Fruit fly (Drosophila melanogaster) whole organism, prepupa: ENCODE data around the gene Sfp78E.

Experiments
- Blimp-1 ChIP-seq: fragments of 200-800 bp; sonication (Bioruptor generic); optimal IDR thresholded peaks from 3 replicates; lab custom pipeline; 2017; ENCODE audit warnings: missing biosample characterization, missing genetic modification characterization, mild to moderate bottlenecking, moderate library complexity, missing genetic modification reagents
- CG10669 ChIP-seq: fragments of 200-800 bp; sonication (Bioruptor generic); optimal IDR thresholded peaks from 3 replicates; lab custom pipeline; 2018; ENCODE audit warnings: missing biosample characterization, mild to moderate bottlenecking, missing genetic modification characterization, moderate library complexity
- CG11294 ChIP-seq: fragments of 200-800 bp; sonication (Bioruptor generic); IDR thresholded peaks from 2 replicates; pipeline ENCODE4 v1.3.6; 2022; ENCODE audit warnings: missing biosample characterization, missing genetic modification characterization
- CG1621 ChIP-seq: fragments of 200-800 bp; sonication (Bioruptor generic); optimal IDR thresholded peaks from 3 replicates; lab custom pipeline; 2018; ENCODE audit warnings: missing biosample characterization, mild to moderate bottlenecking, missing genetic modification characterization
- CG16779 ChIP-seq: fragments of 200-800 bp; sonication (Bioruptor generic); optimal IDR thresholded peaks from 3 replicates; lab custom pipeline; 2017; ENCODE audit warnings: missing biosample characterization, mild to moderate bottlenecking, missing genetic modification characterization
- CG3032 ChIP-seq: fragments of 200-800 bp; optimal IDR thresholded peaks from 2 replicates; lab custom pipeline; 2019; ENCODE audit warnings: missing biosample characterization, mild to moderate bottlenecking, missing genetic modification characterization, moderate library complexity
- CG31627 ChIP-seq: fragments of 200-800 bp; sonication (Bioruptor generic); optimal IDR thresholded peaks from 3 replicates; lab custom pipeline; 2016; ENCODE audit warnings: missing biosample characterization, missing genetic modification characterization
- CG32006 ChIP-seq: fragments of 200-800 bp; sonication (Bioruptor generic); optimal IDR thresholded peaks from 3 replicates; lab custom pipeline; 2017; ENCODE audit warnings: missing biosample characterization, mild to moderate bottlenecking, missing genetic modification characterization
- CG34406 ChIP-seq: fragments of 200-800 bp; sonication (Bioruptor generic); optimal IDR thresholded peaks from 3 replicates; lab custom pipeline; 2016; ENCODE audit warnings: missing biosample characterization, missing genetic modification characterization
- CG3919 ChIP-seq: fragments of 200-800 bp; sonication (Bioruptor generic); optimal IDR thresholded peaks from 3 replicates; lab custom pipeline; 2016; ENCODE audit warnings: missing biosample characterization, missing genetic modification characterization
- CG6163 ChIP-seq: fragments of 200-800 bp; sonication (Bioruptor generic); IDR thresholded peaks from 3 replicates; pipeline ENCODE4 v1.3.6; 2022; ENCODE audit warnings: missing biosample characterization, missing genetic modification characterization
- CG6276 ChIP-seq: fragments of 200-800 bp; sonication (Bioruptor generic); optimal IDR thresholded peaks from 2 replicates; lab custom pipeline; 2017; ENCODE audit warnings: missing biosample characterization, mild to moderate bottlenecking, missing genetic modification characterization
- CG6792 ChIP-seq: fragments of 200-800 bp; sonication (Bioruptor generic); optimal IDR thresholded peaks from 3 replicates; lab custom pipeline; 2016; ENCODE audit warnings: missing biosample characterization, missing genetic modification characterization
- CG6854 ChIP-seq: fragments of 200-800 bp; sonication (Bioruptor generic); optimal IDR thresholded peaks from 2 replicates; lab custom pipeline; 2017; ENCODE audit warnings: missing biosample characterization, mild to moderate bottlenecking, missing genetic modification characterization
- CG8319 ChIP-seq: fragments of 200-800 bp; sonication (Bioruptor generic); optimal IDR thresholded peaks from 3 replicates; lab custom pipeline; 2016; ENCODE audit warnings: missing biosample characterization, missing genetic modification characterization
- CG8632 ChIP-seq: fragments of 200-800 bp; sonication (Bioruptor generic); optimal IDR thresholded peaks from 3 replicates; lab custom pipeline; 2016; ENCODE audit warnings: missing biosample characterization, missing genetic modification characterization
- CG9139 ChIP-seq: fragments of 200-800 bp; sonication (Bioruptor generic); optimal IDR thresholded peaks from 3 replicates; lab custom pipeline; 2017; ENCODE audit warnings: missing biosample characterization, mild to moderate bottlenecking, missing genetic modification characterization
- Eip75B ChIP-seq: fragments of 200-800 bp; sonication (Bioruptor generic); optimal IDR thresholded peaks from 3 replicates; lab custom pipeline; 2016; ENCODE audit warnings: missing biosample characterization, missing genetic modification characterization
- Eip78C ChIP-seq: fragments of 200-800 bp; sonication (Bioruptor generic); peaks from one replicate; lab custom pipeline; 2016; ENCODE audit warnings: missing biosample characterization, missing genetic modification characterization
- Ets21C ChIP-seq: fragments of 200-800 bp; sonication (Bioruptor generic); optimal IDR thresholded peaks from 3 replicates; lab custom pipeline; 2016; ENCODE audit warnings: missing biosample characterization, missing genetic modification characterization
- Hr38 ChIP-seq: sonication (Bioruptor generic); optimal IDR thresholded peaks from 2 replicates; lab custom pipeline; 2016; ENCODE audit warnings: missing biosample characterization, missing genetic modification characterization
- Hr39 ChIP-seq: fragments of 200-800 bp; sonication (Bioruptor generic); optimal IDR thresholded peaks from 2 replicates; lab custom pipeline; 2016; ENCODE audit warnings: missing biosample characterization, missing genetic modification characterization
- Hr4 ChIP-seq: fragments of 200-800 bp; sonication (Bioruptor generic); optimal IDR thresholded peaks from 3 replicates; lab custom pipeline; 2016; ENCODE audit warnings: missing biosample characterization, missing genetic modification characterization
- Lpt ChIP-seq: fragments of 200-800 bp; sonication (Bioruptor generic); optimal IDR thresholded peaks from 3 replicates; lab custom pipeline; 2016; ENCODE audit warnings: missing biosample characterization, missing genetic modification characterization
- Smox ChIP-seq: fragments of 200-800 bp; sonication (Bioruptor generic); optimal IDR thresholded peaks from 3 replicates; lab custom pipeline; 2016; ENCODE audit warnings: missing biosample characterization, missing genetic modification characterization
- Sox15 ChIP-seq: fragments of 200-800 bp; sonication (Bioruptor generic); optimal IDR thresholded peaks from 3 replicates; lab custom pipeline; 2016; ENCODE audit warnings: missing biosample characterization, missing genetic modification characterization
- dac ChIP-seq: fragments of 200-800 bp; sonication (Bioruptor generic); optimal IDR thresholded peaks from 2 replicates; lab custom pipeline; 2017; ENCODE audit warnings: missing biosample characterization, mild to moderate bottlenecking, missing genetic modification characterization
- dsx ChIP-seq: fragments of 200-800 bp; optimal IDR thresholded peaks from 3 replicates; lab custom pipeline; 2019; ENCODE audit warnings: missing biosample characterization, mild to moderate bottlenecking, missing genetic modification characterization, moderate library complexity; ENCODE audit not compliant: poor library complexity, severe bottlenecking
- eg ChIP-seq: fragments of 200-800 bp; sonication (Bioruptor generic); IDR thresholded peaks from 3 replicates; pipeline ENCODE4 v1.3.6; 2022; ENCODE audit warnings: missing biosample characterization, missing genetic modification characterization
- fd59A ChIP-seq: fragments of 200-800 bp; sonication (Bioruptor generic); optimal IDR thresholded peaks from 2 replicates; lab custom pipeline; 2017; ENCODE audit warnings: missing biosample characterization, mild to moderate bottlenecking, missing genetic modification characterization, missing genetic modification reagents
- net ChIP-seq: fragments of 200-800 bp; sonication (Bioruptor generic); optimal IDR thresholded peaks from 3 replicates; lab custom pipeline; 2016; ENCODE audit warnings: missing biosample characterization, missing genetic modification characterization
- pdm3 ChIP-seq: fragments of 200-800 bp; sonication (Bioruptor generic); optimal IDR thresholded peaks from 3 replicates; lab custom pipeline; 2016; ENCODE audit warnings: missing biosample characterization, missing genetic modification characterization
- salr ChIP-seq, 2 experiments: fragments of 200-800 bp; sonication (Bioruptor generic); optimal IDR thresholded peaks; 3 replicates each; lab custom pipeline; 2016 to 2018; ENCODE audit warnings: missing biosample characterization in 2 of 2, missing genetic modification characterization in 2 of 2, mild to moderate bottlenecking in 1 of 2
- spab ChIP-seq: fragments of 200-800 bp; sonication (Bioruptor generic); optimal IDR thresholded peaks from 2 replicates; lab custom pipeline; 2017; ENCODE audit warnings: missing biosample characterization, mild to moderate bottlenecking, missing genetic modification characterization, missing genetic modification reagents
- svp ChIP-seq: fragments of 200-800 bp; sonication (Bioruptor generic); peaks from one replicate; lab custom pipeline; 2016; ENCODE audit warnings: missing biosample characterization, missing genetic modification characterization
- topi ChIP-seq: fragments of 200-800 bp; sonication (Bioruptor generic); optimal IDR thresholded peaks from 3 replicates; lab custom pipeline; 2016; ENCODE audit warnings: missing biosample characterization, missing genetic modification characterization

Sfp78E gene

DNA sequence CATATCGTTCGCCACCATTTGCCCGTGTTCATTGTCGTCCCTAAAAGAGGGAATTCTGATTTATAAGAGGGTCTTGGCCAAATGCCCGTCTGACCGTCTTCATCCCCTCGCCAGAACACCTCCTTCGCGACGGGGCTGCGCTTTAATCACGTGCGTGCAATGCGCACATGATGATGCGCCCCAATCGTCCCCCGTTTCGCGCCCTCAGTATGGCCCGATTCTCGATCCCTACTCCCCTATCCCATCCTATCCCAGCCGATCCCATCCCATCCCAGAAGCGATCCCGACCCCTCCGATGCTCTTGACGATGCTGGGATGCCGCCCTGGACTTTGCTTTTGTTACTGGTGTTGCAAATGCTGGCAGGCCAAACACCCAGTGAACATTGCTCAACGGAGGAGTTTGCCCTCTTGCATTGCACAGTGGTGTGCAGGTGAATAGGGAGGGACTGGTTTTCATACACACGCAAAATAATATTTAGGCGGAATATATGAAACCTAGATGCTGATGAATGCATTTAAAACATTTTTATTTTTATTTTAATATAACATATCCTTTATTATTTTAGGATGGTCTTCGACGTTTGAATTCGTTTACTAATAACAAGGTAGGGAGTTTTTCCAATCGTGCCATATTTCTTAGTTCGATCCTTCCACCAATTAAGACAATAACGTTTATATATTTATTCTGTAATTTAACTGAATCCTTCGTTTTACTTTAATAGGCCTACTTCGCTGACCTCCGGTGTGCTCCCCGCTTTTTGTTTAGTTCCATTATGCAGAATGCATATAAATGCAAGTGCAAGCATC lies 26.1 kb upstream of the Sfp78E start (continued):
- TF ChIP-seq CG8632 (GFP tag; lab: Kevin White, UChicago) (peak; percentile 83), Hr4 (peak; percentile 70), CG6163 (GFP tag; lab: Robert Waterston, UW) (peak; percentile 63; the same call in 2 of the 3 replicates), Blimp-1 (peak; percentile 67), Hr39 (GFP tag; lab: Kevin White, UChicago) (peak; percentile 63), CG6276 (GFP tag; lab: Kevin White, UChicago) (peak; percentile 68), CG16779 (tag; lab: Kevin White, UChicago) (peak; percentile 47), CG3919 (peak; percentile 85), fd59A (peak; percentile 89), CG3032 (tag; lab: Kevin White, UChicago) (peak; percentile 88), CG6854 (GFP tag; lab: Kevin White, UChicago) (peak; percentile 21), CG8319 (GFP tag; lab: Kevin White, UChicago) (peak; percentile 59), net (GFP tag; lab: Kevin White, UChicago) (peak; percentile 84), Lpt (GFP tag; lab: Kevin White, UChicago) (peak; percentile 63), CG31627 (peak; percentile 72), dsx (GFP tag; lab: Kevin White, UChicago) (peak; percentile 81), eg (GFP tag; lab: Robert Waterston, UW) (0 out of 3 replicates have a peak, but pooled peaks have one; percentile 21), spab (GFP tag; lab: Kevin White, UChicago) (peak; percentile 91), Ets21C (GFP tag; lab: Kevin White, UChicago) (peak; percentile 54)

DNA sequence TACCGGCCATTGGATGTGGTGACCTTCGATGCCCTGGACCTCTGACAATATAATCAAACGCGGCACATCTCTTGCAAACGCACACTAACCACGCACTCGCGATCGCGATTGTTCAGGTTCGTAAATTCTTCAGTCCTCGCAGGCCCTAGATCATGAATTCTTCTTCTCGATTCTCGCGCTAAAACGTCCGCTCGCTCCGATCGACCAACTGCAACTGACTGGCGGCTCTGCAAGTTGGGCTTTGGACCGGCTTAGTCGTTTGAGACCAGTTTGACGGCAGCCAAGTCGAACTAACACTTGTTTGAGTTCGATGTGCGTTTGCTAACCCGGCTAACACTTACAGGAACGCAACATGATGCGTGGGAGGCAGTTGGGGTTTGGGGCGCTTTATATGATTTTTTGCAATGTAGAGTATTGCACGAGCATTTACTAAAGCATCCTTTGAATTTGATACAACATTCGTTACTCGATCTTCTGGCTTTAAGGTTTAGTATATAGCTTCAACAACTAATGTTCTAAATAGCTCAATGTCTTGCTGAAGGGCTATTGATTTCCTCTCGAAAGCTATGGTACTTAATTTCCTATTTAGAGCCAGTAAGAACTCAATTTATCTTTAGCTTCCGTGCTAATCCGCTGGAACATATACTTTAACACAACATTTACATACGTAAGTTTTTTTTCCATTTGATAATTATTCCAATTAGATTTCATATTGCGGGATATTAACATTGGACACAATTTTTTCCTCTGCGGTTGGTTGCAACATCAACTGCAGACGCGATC lies 22.5 kb upstream of the Sfp78E start, which contains the start of gene CG32447:
TSS of gene CG32447 (minus strand) at position 222 of the 783 bp plus-strand sequence.
- peak; percentile 63 for TF ChIP-seq Eip78C (GFP tag; lab: Kevin White, UChicago)
- TF ChIP-seq CG6276 (GFP tag; lab: Kevin White, UChicago): peak; percentile 11
- TF ChIP-seq CG32006 (GFP tag; lab: Kevin White, UChicago): peak; percentile 59
- TF ChIP-seq salr (GFP tag; optimal IDR thresholded peaks at IDR 0.05; lab: Kevin White, UChicago): peak in 1 of 2 experiments; percentile 13
- TF ChIP-seq CG1621: no peak
- TF ChIP-seq CG10669 (GFP tag; lab: Kevin White, UChicago): no peak
- no peak for TF ChIP-seq Hr38 (GFP tag; lab: Kevin White, UChicago)
- TF ChIP-seq CG6792 (GFP tag; lab: Kevin White, UChicago): no peak
- TF ChIP-seq CG11294: no peak
- peak; percentile 22 for TF ChIP-seq Hr4

DNA sequence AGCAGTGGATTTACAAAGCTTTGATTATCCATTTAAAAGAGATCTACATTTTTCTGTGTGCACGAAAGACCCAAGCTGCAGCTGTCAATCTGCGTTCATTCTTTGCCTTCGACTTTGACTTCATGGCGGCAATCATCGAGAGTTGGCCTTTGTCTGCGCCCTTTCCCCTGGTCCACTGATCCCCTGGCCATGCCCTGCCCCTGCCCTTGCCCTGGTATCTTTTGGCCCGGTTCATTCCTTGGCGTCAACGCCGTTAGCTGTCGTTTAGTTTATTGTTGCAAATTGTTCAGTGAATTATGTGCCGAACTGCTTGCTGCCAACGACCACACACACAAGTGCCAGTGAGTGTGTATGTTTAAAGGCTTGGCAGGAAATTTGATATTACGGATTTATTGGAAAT lies 17.1 kb upstream of the Sfp78E start:
- TF ChIP-seq CG9139 (GFP tag; lab: Kevin White, UChicago) (no peak), Smox (no peak), Eip75B (no peak), svp (peak; percentile 40), CG34406 (GFP tag; lab: Kevin White, UChicago) (no peak)

DNA sequence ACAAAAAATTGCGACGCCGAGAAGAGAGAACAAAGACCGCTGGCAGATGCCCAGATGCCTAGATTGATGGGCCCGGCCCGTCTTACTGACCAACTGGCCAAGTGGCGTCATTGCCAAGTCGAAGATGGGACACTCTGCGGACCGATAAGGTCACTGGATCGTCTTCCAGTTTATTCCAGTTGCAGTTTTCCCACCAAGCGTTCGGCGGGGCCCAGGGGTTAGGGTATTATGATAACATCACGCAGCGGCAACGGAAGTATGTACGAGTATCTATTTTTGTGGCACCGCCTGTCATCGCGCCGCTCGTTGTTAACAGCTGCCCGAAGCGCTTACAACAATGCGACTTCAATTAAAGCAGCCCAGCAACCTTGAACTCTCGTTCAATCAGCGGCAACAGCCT lies 16.2 kb upstream of the Sfp78E start:
- no peak for TF ChIP-seq dsx (GFP tag; lab: Kevin White, UChicago)
- TF ChIP-seq pdm3 (GFP tag; lab: Kevin White, UChicago): no peak
- no peak for TF ChIP-seq Sox15 (GFP tag; lab: Kevin White, UChicago)
- 0 out of 3 replicates have a peak, but pooled peaks have one; percentile 12 for TF ChIP-seq CG6163 (GFP tag; lab: Robert Waterston, UW)
- no peak for TF ChIP-seq Smox
- no peak for TF ChIP-seq topi (GFP tag; lab: Kevin White, UChicago)
- no peak for TF ChIP-seq dac (GFP tag; lab: Kevin White, UChicago)
- no peak for TF ChIP-seq salr (GFP tag; optimal IDR thresholded peaks at IDR 0.05; lab: Kevin White, UChicago)
- TF ChIP-seq, all 60 proteins: peak for 1
